Fruit fly (Drosophila melanogaster) whole organism, embryonic: ENCODE measurements around the gene CG2865.
A peak's percentile ranks its signal among the peaks of the same experiment; 100 is the strongest.

Experiments used
- Bdp1 ChIP-seq: fragments of 200-800 bp; sonication (Bioruptor generic); optimal IDR thresholded peaks from 3 replicates; lab custom pipeline; 2016; ENCODE audit warnings: missing biosample characterization, missing genetic modification characterization
- CG1024 ChIP-seq: fragments of 200-800 bp; sonication (Bioruptor generic); IDR thresholded peaks from 2 replicates; pipeline ENCODE4 v1.3.6; 2022; ENCODE audit warnings: missing biosample characterization, missing genetic modification characterization
- CG10565 ChIP-seq: fragments of 200-800 bp; sonication (Bioruptor generic); optimal IDR thresholded peaks from 3 replicates; lab custom pipeline; 2016; ENCODE audit warnings: missing biosample characterization, mild to moderate bottlenecking, missing genetic modification characterization
- CG12299 ChIP-seq: fragments of 200-800 bp; sonication (Bioruptor generic); optimal IDR thresholded peaks from 2 replicates; lab custom pipeline; 2018; ENCODE audit warnings: missing biosample characterization, mild to moderate bottlenecking, missing genetic modification characterization
- CG12942 ChIP-seq: fragments of 200-800 bp; sonication (Bioruptor generic); optimal IDR thresholded peaks from 3 replicates; lab custom pipeline; 2016; ENCODE audit warnings: missing biosample characterization, missing genetic modification characterization
- CG14710 ChIP-seq: fragments of 200-800 bp; sonication (Bioruptor generic); optimal IDR thresholded peaks from 3 replicates; lab custom pipeline; 2019; ENCODE audit warnings: missing biosample characterization, mild to moderate bottlenecking, missing genetic modification characterization, moderate library complexity
- CG15073 ChIP-seq: fragments of 200-800 bp; sonication (Bioruptor generic); optimal IDR thresholded peaks from 2 replicates; lab custom pipeline; 2016; ENCODE audit warnings: missing biosample characterization, missing genetic modification characterization
- CG16863 ChIP-seq: fragments of 200-800 bp; sonication (Bioruptor generic); optimal IDR thresholded peaks from 3 replicates; lab custom pipeline; 2016; ENCODE audit warnings: missing biosample characterization, missing genetic modification characterization
- CG18764 ChIP-seq: fragments of 200-800 bp; sonication (Bioruptor generic); optimal IDR thresholded peaks from 3 replicates; lab custom pipeline; 2016; ENCODE audit warnings: missing biosample characterization, missing genetic modification characterization
- CG2129 ChIP-seq: fragments of 200-800 bp; sonication (Bioruptor generic); IDR thresholded peaks from 2 replicates; pipeline ENCODE4 v1.3.6; 2022; ENCODE audit warnings: missing biosample characterization, missing genetic modification characterization; ENCODE audit not compliant: partially characterized antibody
- CG31365 ChIP-seq: fragments of 200-800 bp; sonication (Bioruptor generic); optimal IDR thresholded peaks from 2 replicates; lab custom pipeline; 2018; ENCODE audit warnings: missing biosample characterization, mild to moderate bottlenecking, missing genetic modification characterization
- CG3281 ChIP-seq: fragments of 200-800 bp; sonication (Bioruptor generic); optimal IDR thresholded peaks from 3 replicates; lab custom pipeline; 2017; ENCODE audit warnings: missing biosample characterization, mild to moderate bottlenecking, missing genetic modification characterization
- CG33557 ChIP-seq: fragments of 200-800 bp; sonication (Bioruptor generic); optimal IDR thresholded peaks from 2 replicates; lab custom pipeline; 2019; ENCODE audit warnings: missing biosample characterization, mild to moderate bottlenecking, missing genetic modification characterization, moderate library complexity
- CG34376 ChIP-seq: fragments of 200-800 bp; sonication (Bioruptor generic); optimal IDR thresholded peaks from 2 replicates; lab custom pipeline; 2018; ENCODE audit warnings: missing biosample characterization, mild to moderate bottlenecking, missing genetic modification characterization
- CG3726 ChIP-seq: fragments of 200-800 bp; sonication (Bioruptor generic); IDR thresholded peaks from 3 replicates; pipeline ENCODE4, ENCODE4 v1.3.6; 2022; ENCODE audit warnings: missing biosample characterization, missing genetic modification characterization
- CG3847 ChIP-seq: fragments of 200-800 bp; sonication (Bioruptor generic); IDR thresholded peaks from 2 replicates; pipeline ENCODE4 v1.3.6; 2022; ENCODE audit warnings: missing biosample characterization, missing genetic modification characterization
- CG8281 ChIP-seq: fragments of 200-800 bp; sonication (Bioruptor generic); optimal IDR thresholded peaks from 2 replicates; lab custom pipeline; 2018; ENCODE audit warnings: missing biosample characterization, mild to moderate bottlenecking, missing genetic modification characterization, moderate library complexity
- Camta ChIP-seq: fragments of 200-800 bp; sonication (Bioruptor generic); optimal IDR thresholded peaks from 2 replicates; lab custom pipeline; 2016; ENCODE audit warnings: missing biosample characterization, missing genetic modification characterization
- D19B ChIP-seq: fragments of 200-800 bp; sonication (Bioruptor generic); optimal IDR thresholded peaks from 2 replicates; lab custom pipeline; 2017; ENCODE audit warnings: missing biosample characterization, mild to moderate bottlenecking, missing genetic modification characterization
- Dref ChIP-seq: fragments of 200-800 bp; sonication (Bioruptor generic); IDR thresholded peaks from 2 replicates; pipeline ENCODE4 v1.3.6; 2022; ENCODE audit warnings: missing biosample characterization, missing genetic modification characterization
- E2f2 ChIP-seq: fragments of 200-800 bp; sonication (Bioruptor generic); IDR thresholded peaks from 2 replicates; pipeline ENCODE4 v1.3.6; 2022; ENCODE audit warnings: missing biosample characterization, missing genetic modification characterization
- ERR ChIP-seq: fragments of 200-800 bp; sonication (Bioruptor generic); optimal IDR thresholded peaks from 2 replicates; lab custom pipeline; 2016; ENCODE audit warnings: missing biosample characterization, missing genetic modification characterization
- Fer1 ChIP-seq: fragments of 200-800 bp; sonication (Bioruptor generic); optimal IDR thresholded peaks from 2 replicates; lab custom pipeline; 2017; ENCODE audit warnings: missing biosample characterization, mild to moderate bottlenecking, missing genetic modification characterization
- HLH3B ChIP-seq: fragments of 200-800 bp; sonication (Bioruptor generic); IDR thresholded peaks from 2 replicates; pipeline ENCODE4 v1.3.6; 2022; ENCODE audit warnings: missing biosample characterization, missing genetic modification characterization
- Hr78 ChIP-seq, 2 experiments: fragments of 200-800 bp in 1 of 2; fragments of >200 bp in 1 of 2; sonication (Bioruptor generic) in 1 of 2; optimal IDR thresholded peaks; 2 replicates each; lab custom pipeline; 2017 to 2019; ENCODE audit warnings: missing biosample characterization in 2 of 2, missing genetic modification characterization in 2 of 2, mild to moderate bottlenecking in 1 of 2, moderate library complexity in 1 of 2
- Lim3 ChIP-seq: fragments of 200-800 bp; sonication (Bioruptor generic); IDR thresholded peaks from 2 replicates; pipeline ENCODE4 v1.3.6; 2022; ENCODE audit warnings: missing biosample characterization, missing genetic modification characterization
- NK7.1 ChIP-seq: fragments of 200-800 bp; sonication (Bioruptor generic); optimal IDR thresholded peaks from 3 replicates; lab custom pipeline; 2016; ENCODE audit warnings: missing biosample characterization, missing genetic modification characterization
- Oli ChIP-seq: fragments of 200-800 bp; sonication (Bioruptor generic); optimal IDR thresholded peaks from 2 replicates; lab custom pipeline; 2018; ENCODE audit warnings: missing biosample characterization, mild to moderate bottlenecking, missing genetic modification characterization, moderate library complexity
- Rfx ChIP-seq: fragments of 200-800 bp; sonication (Bioruptor generic); IDR thresholded peaks from 2 replicates; pipeline ENCODE4 v1.3.6; 2022; ENCODE audit warnings: missing biosample characterization, missing genetic modification characterization
- Rx ChIP-seq: fragments of 200-800 bp; sonication (Bioruptor generic); IDR thresholded peaks from 2 replicates; pipeline ENCODE4 v1.3.6; 2022; ENCODE audit warnings: missing biosample characterization, missing genetic modification characterization
- Sin3A ChIP-seq: fragments of >200 bp; optimal IDR thresholded peaks from 2 replicates; lab custom pipeline; 2018
- Stat92E ChIP-seq, 3 experiments: fragments of >200 bp in 2 of 3; fragments of 200-800 bp in 1 of 3; sonication (Bioruptor generic) in 1 of 3; optimal IDR thresholded peaks; 2 replicates each; lab custom pipeline; 2017 to 2019; ENCODE audit warnings: missing biosample characterization in 3 of 3, missing genetic modification characterization in 3 of 3, mild to moderate bottlenecking in 1 of 3, moderate library complexity in 1 of 3
- bsh ChIP-seq, 2 experiments: fragments of 200-800 bp; sonication (Bioruptor generic); optimal IDR thresholded peaks; 2 replicates each; lab custom pipeline; 2017 to 2018; ENCODE audit warnings: mild to moderate bottlenecking in 2 of 2, missing biosample characterization in 2 of 2, missing genetic modification characterization in 2 of 2, moderate library complexity in 1 of 2
- cad ChIP-seq: fragments of >200 bp; optimal IDR thresholded peaks from 2 replicates; lab custom pipeline; 2017; ENCODE audit warnings: missing biosample characterization, missing genetic modification characterization
- cato ChIP-seq: fragments of 200-800 bp; sonication (Bioruptor generic); optimal IDR thresholded peaks from 2 replicates; lab custom pipeline; 2016; ENCODE audit warnings: missing biosample characterization, missing genetic modification characterization, borderline replicate concordance
- dimm ChIP-seq: fragments of 200-800 bp; sonication (Bioruptor generic); IDR thresholded peaks from 2 replicates; pipeline ENCODE4 v1.3.6; 2022; ENCODE audit warnings: missing biosample characterization, missing genetic modification characterization
- jigr1 ChIP-seq: fragments of 200-800 bp; sonication (Bioruptor generic); IDR thresholded peaks from 3 replicates; pipeline ENCODE4 v1.3.6; 2022; ENCODE audit warnings: missing biosample characterization, missing genetic modification characterization
- lov ChIP-seq, 2 experiments: fragments of 200-800 bp in 1 of 2; fragments of >200 bp in 1 of 2; sonication (Bioruptor generic) in 1 of 2; IDR thresholded peaks in 1 of 2; optimal IDR thresholded peaks in 1 of 2; 2 replicates in 1 of 2; 3 replicates in 1 of 2; pipeline versions ENCODE4 v1.3.6 to Lab custom; 2017 to 2022; ENCODE audit warnings: missing biosample characterization in 1 of 2, missing genetic modification characterization in 1 of 2
- mam ChIP-seq: fragments of 200-800 bp; sonication (Bioruptor generic); optimal IDR thresholded peaks from 3 replicates; lab custom pipeline; 2016; ENCODE audit warnings: missing biosample characterization, missing genetic modification characterization
- mld ChIP-seq: fragments of 200-800 bp; sonication (Bioruptor generic); IDR thresholded peaks from 3 replicates; pipeline ENCODE4 v1.3.6; 2022; ENCODE audit warnings: missing biosample characterization, missing genetic modification characterization; ENCODE audit not compliant: partially characterized antibody
- onecut ChIP-seq: fragments of 200-800 bp; sonication (Bioruptor generic); IDR thresholded peaks from 2 replicates; pipeline ENCODE4 v1.3.6; 2022; ENCODE audit warnings: missing biosample characterization, missing genetic modification characterization
- peb ChIP-seq: fragments of 200-800 bp; sonication (Bioruptor generic); IDR thresholded peaks from 2 replicates; pipeline ENCODE4 v1.3.6; 2022; ENCODE audit warnings: missing biosample characterization, missing genetic modification characterization
- sc ChIP-seq, 3 experiments: fragments of >200 bp in 2 of 3; fragments of 200-800 bp in 1 of 3; sonication (Bioruptor generic) in 1 of 3; optimal IDR thresholded peaks; 2 replicates in 2 of 3; 3 replicates in 1 of 3; lab custom pipeline; 2017; ENCODE audit warnings: mild to moderate bottlenecking in 1 of 3, missing biosample characterization in 1 of 3, missing genetic modification characterization in 1 of 3, missing genetic modification reagents in 1 of 3
- sd ChIP-seq: fragments of 200-800 bp; sonication (Bioruptor generic); optimal IDR thresholded peaks from 3 replicates; lab custom pipeline; 2018; ENCODE audit warnings: missing biosample characterization, mild to moderate bottlenecking, missing genetic modification characterization, moderate library complexity
- stc ChIP-seq: fragments of 200-800 bp; sonication (Bioruptor generic); IDR thresholded peaks from 2 replicates; pipeline ENCODE4 v1.3.6; 2022; ENCODE audit warnings: missing biosample characterization, missing genetic modification characterization
- trem ChIP-seq: fragments of 200-800 bp; optimal IDR thresholded peaks from 3 replicates; lab custom pipeline; 2019; ENCODE audit warnings: missing biosample characterization, mild to moderate bottlenecking, missing genetic modification characterization, moderate library complexity
- zen2 ChIP-seq: fragments of 200-800 bp; sonication (Bioruptor generic); IDR thresholded peaks from 3 replicates; pipeline ENCODE4 v1.3.6; 2022; ENCODE audit warnings: missing biosample characterization, missing genetic modification characterization; ENCODE audit not compliant: partially characterized antibody
- zfh2 ChIP-seq: fragments of 200-800 bp; sonication (Bioruptor generic); optimal IDR thresholded peaks from 2 replicates; lab custom pipeline; 2016; ENCODE audit warnings: missing biosample characterization, missing genetic modification characterization

Gene CG2865

dm6 chrX:2298708-2299370 lies 5.6 kb upstream of the CG2865 start (continued):
- peak in 1 of 2 experiments; percentile 58 for TF ChIP-seq Hr78 (GFP tag; optimal IDR thresholded peaks at IDR 0.05; lab: Kevin White, UChicago)
- TF ChIP-seq peb: peak; percentile 55; the same call in 1 of the 2 replicates
- no peak for TF ChIP-seq cad (GFP tag; lab: Kevin White, UChicago)
- no peak for TF ChIP-seq Sin3A
- TF ChIP-seq trem (tag; lab: Kevin White, UChicago): peak; percentile 81
- TF ChIP-seq onecut (GFP tag; lab: Robert Waterston, UW): peak; percentile 76
- no peak for TF ChIP-seq sc (optimal IDR thresholded peaks at IDR 0.05; lab: Kevin White, UChicago)
- peak; percentile 75 for TF ChIP-seq sc (GFP tag; optimal IDR thresholded peaks at IDR 0.05; lab: Kevin White, UChicago)
- TF ChIP-seq HLH3B (GFP tag; lab: Robert Waterston, UW): peak; percentile 80
- no peak for TF ChIP-seq zen2
- TF ChIP-seq CG10565 (GFP tag; lab: Kevin White, UChicago): no peak
- TF ChIP-seq Fer1 (GFP tag; lab: Kevin White, UChicago): peak; percentile 35
- TF ChIP-seq CG2129 (GFP tag; lab: Robert Waterston, UW): no peak
- peak; percentile 48 for TF ChIP-seq CG3847 (GFP tag; lab: Robert Waterston, UW)
- TF ChIP-seq mam: peak; percentile 61
- TF ChIP-seq CG34376 (GFP tag; lab: Kevin White, UChicago): no peak
- peak; percentile 83 for TF ChIP-seq stc (GFP tag; lab: Robert Waterston, UW)
- TF ChIP-seq D19B (GFP tag; lab: Kevin White, UChicago): no peak
- TF ChIP-seq CG12942: peak; percentile 71
- no peak for TF ChIP-seq Dref (GFP tag; lab: Robert Waterston, UW)
- TF ChIP-seq mld (GFP tag; lab: Robert Waterston, UW): no peak
- TF ChIP-seq CG3726 (GFP tag; lab: Robert Waterston, UW): 0 out of 3 replicates have a peak, but pooled peaks have one; percentile 56
- TF ChIP-seq Camta (GFP tag; lab: Kevin White, UChicago): peak; percentile 84
- no peak for TF ChIP-seq zfh2 (GFP tag; lab: Kevin White, UChicago)
- TF ChIP-seq E2f2: peak; percentile 65
- peak; percentile 58; the same call in 1 of the 2 replicates for TF ChIP-seq dimm (GFP tag; lab: Robert Waterston, UW)
- TF ChIP-seq CG16863 (GFP tag; lab: Kevin White, UChicago): peak; percentile 81
- TF ChIP-seq NK7.1: peak; percentile 10
- TF ChIP-seq sd (tag; lab: Kevin White, UChicago): peak; percentile 77
- TF ChIP-seq Stat92E (GFP tag; optimal IDR thresholded peaks at IDR 0.05; lab: Kevin White, UChicago): peak in 1 of 3 experiments; percentile 91
- TF ChIP-seq Rfx: peak; percentile 50; the same call in 1 of the 2 replicates
- TF ChIP-seq CG12299 (tag; lab: Kevin White, UChicago): peak; percentile 44
- TF ChIP-seq bsh (GFP tag; optimal IDR thresholded peaks at IDR 0.05; lab: Kevin White, UChicago): peak; percentile 74 to 94
- TF ChIP-seq cato (GFP tag; lab: Kevin White, UChicago): peak; percentile 37
- TF ChIP-seq CG8281: peak; percentile 3
- TF ChIP-seq CG3281 (GFP tag; lab: Kevin White, UChicago): peak; percentile 6
- peak; percentile 78 for TF ChIP-seq CG33557
- no peak for TF ChIP-seq Lim3
- TF ChIP-seq Rx (GFP tag; lab: Robert Waterston, UW): peak; percentile 82
- TF ChIP-seq CG18764 (GFP tag; lab: Kevin White, UChicago): peak; percentile 66
- peak; percentile 83 for TF ChIP-seq CG14710 (tag; lab: Kevin White, UChicago)
- peak; percentile 76 for TF ChIP-seq CG1024
- TF ChIP-seq Bdp1: peak; percentile 69
- TF ChIP-seq CG15073: peak; percentile 42
- TF ChIP-seq CG31365 (tag; lab: Kevin White, UChicago): peak; percentile 34
- TF ChIP-seq Oli (tag; lab: Kevin White, UChicago): peak; percentile 75
- TF ChIP-seq jigr1 (GFP tag; lab: Robert Waterston, UW): 0 out of 3 replicates have a peak, but pooled peaks have one; percentile 13
- no peak for TF ChIP-seq lov (optimal IDR thresholded peaks at IDR 0.05; lab: Kevin White, UChicago)
- peak; percentile 91 for TF ChIP-seq lov (GFP tag; IDR thresholded peaks at IDR 0.05; lab: Robert Waterston, UW)
- peak; percentile 45 for TF ChIP-seq ERR (GFP tag; lab: Kevin White, UChicago)
